Fruit fly (Drosophila melanogaster) whole organism, pupa: ENCODE data around the gene kek5.

Experiments
- CG10348 ChIP-seq: fragments of 200-800 bp; sonication (Bioruptor generic); IDR thresholded peaks from 2 replicates; pipeline ENCODE4 v1.3.6; 2022; ENCODE audit warnings: missing biosample characterization, missing genetic modification characterization
- CG12605 ChIP-seq: fragments of 200-800 bp; sonication (Bioruptor generic); IDR thresholded peaks from 2 replicates; pipeline ENCODE4 v1.3.6; 2022; ENCODE audit warnings: missing biosample characterization, missing genetic modification characterization
- CG13204 ChIP-seq: fragments of 200-800 bp; sonication (Bioruptor generic); optimal IDR thresholded peaks from 2 replicates; lab custom pipeline; 2018; ENCODE audit warnings: missing biosample characterization, mild to moderate bottlenecking, missing genetic modification characterization, moderate library complexity
- CG14655 ChIP-seq: fragments of 200-800 bp; sonication (Bioruptor generic); optimal IDR thresholded peaks from 3 replicates; lab custom pipeline; 2017; ENCODE audit warnings: mild to moderate bottlenecking, missing biosample characterization, missing genetic modification reagents, missing genetic modification characterization
- CG15710 ChIP-seq: fragments of 200-800 bp; sonication (Bioruptor generic); optimal IDR thresholded peaks from 2 replicates; lab custom pipeline; 2018; ENCODE audit warnings: missing biosample characterization, mild to moderate bottlenecking, missing genetic modification characterization, moderate library complexity
- CG17806 ChIP-seq: fragments of 200-800 bp; sonication (Bioruptor generic); optimal IDR thresholded peaks from 2 replicates; lab custom pipeline; 2018; ENCODE audit warnings: missing biosample characterization, mild to moderate bottlenecking, missing genetic modification characterization, moderate library complexity
- CG32121 ChIP-seq: fragments of 200-800 bp; sonication (Bioruptor generic); IDR thresholded peaks from 2 replicates; pipeline ENCODE4 v1.3.6; 2022; ENCODE audit warnings: missing biosample characterization, missing genetic modification characterization
- CG34367 ChIP-seq: fragments of 200-800 bp; sonication (Bioruptor generic); optimal IDR thresholded peaks from 2 replicates; lab custom pipeline; 2018; ENCODE audit warnings: missing biosample characterization, mild to moderate bottlenecking, missing genetic modification characterization
- CG4496 ChIP-seq: fragments of 200-800 bp; sonication (Bioruptor generic); IDR thresholded peaks from 3 replicates; pipeline ENCODE4 v1.3.6; 2022; ENCODE audit warnings: missing biosample characterization, missing genetic modification characterization
- CG8159 ChIP-seq: fragments of 200-800 bp; sonication (Bioruptor generic); optimal IDR thresholded peaks from 3 replicates; lab custom pipeline; 2018; ENCODE audit warnings: missing biosample characterization, mild to moderate bottlenecking, missing genetic modification characterization, moderate library complexity
- CG8301 ChIP-seq: fragments of 200-800 bp; sonication (Bioruptor generic); optimal IDR thresholded peaks from 2 replicates; lab custom pipeline; 2018; ENCODE audit warnings: missing biosample characterization, mild to moderate bottlenecking, missing genetic modification characterization
- CG9948 ChIP-seq: fragments of 200-800 bp; sonication (Bioruptor generic); optimal IDR thresholded peaks from 2 replicates; lab custom pipeline; 2018; ENCODE audit warnings: missing biosample characterization, mild to moderate bottlenecking, missing genetic modification characterization, moderate library complexity
- D1 ChIP-seq: fragments of 200-800 bp; sonication (Bioruptor generic); optimal IDR thresholded peaks from 2 replicates; lab custom pipeline; 2018; ENCODE audit warnings: missing biosample characterization, mild to moderate bottlenecking, missing genetic modification characterization, moderate library complexity
- EcR ChIP-seq: fragments of 200-800 bp; sonication (Bioruptor generic); optimal IDR thresholded peaks from 3 replicates; lab custom pipeline; 2019; ENCODE audit warnings: missing biosample characterization, missing genetic modification characterization, mild to moderate bottlenecking, moderate library complexity, missing genetic modification reagents
- Ets98B ChIP-seq: fragments of 200-800 bp; sonication (Bioruptor generic); IDR thresholded peaks from 2 replicates; pipeline ENCODE4 v1.3.6; 2022; ENCODE audit warnings: missing biosample characterization, missing genetic modification characterization
- Pif1A ChIP-seq: fragments of 200-800 bp; sonication (Bioruptor generic); optimal IDR thresholded peaks from 3 replicates; lab custom pipeline; 2016; ENCODE audit warnings: missing biosample characterization, missing genetic modification characterization
- Pif1B ChIP-seq: fragments of 200-800 bp; sonication (Bioruptor generic); optimal IDR thresholded peaks from 3 replicates; lab custom pipeline; 2016; ENCODE audit warnings: missing biosample characterization, missing genetic modification characterization
- Snoo ChIP-seq: fragments of 200-800 bp; sonication (Bioruptor generic); optimal IDR thresholded peaks from 3 replicates; lab custom pipeline; 2017; ENCODE audit warnings: missing biosample characterization, mild to moderate bottlenecking, missing genetic modification characterization, inconsistent platforms
- fd96Ca ChIP-seq: fragments of 200-800 bp; sonication (Bioruptor generic); IDR thresholded peaks from 3 replicates; pipeline ENCODE4 v1.3.6; 2022; ENCODE audit warnings: missing biosample characterization, missing genetic modification characterization
- gl ChIP-seq: fragments of 200-800 bp; sonication (Bioruptor generic); optimal IDR thresholded peaks from 2 replicates; lab custom pipeline; 2018; ENCODE audit warnings: missing biosample characterization, mild to moderate bottlenecking, missing genetic modification characterization
- rn ChIP-seq: fragments of 200-800 bp; sonication (Bioruptor generic); IDR thresholded peaks from 2 replicates; pipeline ENCODE4 v1.3.6; 2022; ENCODE audit warnings: missing biosample characterization, missing genetic modification characterization

The kek5 gene

DNA sequence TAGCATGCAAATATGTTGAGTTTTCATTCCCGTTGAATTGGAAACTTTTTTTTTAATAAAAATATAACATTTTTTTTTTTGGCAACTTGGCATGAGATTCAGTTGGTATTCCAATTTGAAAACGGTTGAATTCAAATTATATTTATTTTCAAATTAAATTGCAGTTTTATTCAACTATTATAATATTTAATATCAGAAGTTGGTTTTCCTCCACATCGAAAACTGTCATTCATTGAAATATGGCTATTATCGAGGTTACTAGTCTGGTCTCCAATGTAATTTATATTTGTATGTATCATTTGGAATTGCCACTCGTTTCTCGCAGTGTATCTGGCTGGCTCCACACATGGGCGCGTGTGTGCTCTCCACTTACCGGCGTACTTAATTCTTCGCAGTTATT is 16.9 kb downstream of the kek5 start:
- TF ChIP-seq fd96Ca (GFP tag; lab: Robert Waterston, UW) (no peak), CG8301 (tag; lab: Kevin White, UChicago) (peak; percentile 17), CG15710 (tag; lab: Kevin White, UChicago) (peak; percentile 4), CG13204 (GFP tag; lab: Kevin White, UChicago) (no peak), CG14655 (peak; percentile 62), CG8159 (tag; lab: Kevin White, UChicago) (peak; percentile 38), CG9948 (tag; lab: Kevin White, UChicago) (peak; percentile 5)

DNA sequence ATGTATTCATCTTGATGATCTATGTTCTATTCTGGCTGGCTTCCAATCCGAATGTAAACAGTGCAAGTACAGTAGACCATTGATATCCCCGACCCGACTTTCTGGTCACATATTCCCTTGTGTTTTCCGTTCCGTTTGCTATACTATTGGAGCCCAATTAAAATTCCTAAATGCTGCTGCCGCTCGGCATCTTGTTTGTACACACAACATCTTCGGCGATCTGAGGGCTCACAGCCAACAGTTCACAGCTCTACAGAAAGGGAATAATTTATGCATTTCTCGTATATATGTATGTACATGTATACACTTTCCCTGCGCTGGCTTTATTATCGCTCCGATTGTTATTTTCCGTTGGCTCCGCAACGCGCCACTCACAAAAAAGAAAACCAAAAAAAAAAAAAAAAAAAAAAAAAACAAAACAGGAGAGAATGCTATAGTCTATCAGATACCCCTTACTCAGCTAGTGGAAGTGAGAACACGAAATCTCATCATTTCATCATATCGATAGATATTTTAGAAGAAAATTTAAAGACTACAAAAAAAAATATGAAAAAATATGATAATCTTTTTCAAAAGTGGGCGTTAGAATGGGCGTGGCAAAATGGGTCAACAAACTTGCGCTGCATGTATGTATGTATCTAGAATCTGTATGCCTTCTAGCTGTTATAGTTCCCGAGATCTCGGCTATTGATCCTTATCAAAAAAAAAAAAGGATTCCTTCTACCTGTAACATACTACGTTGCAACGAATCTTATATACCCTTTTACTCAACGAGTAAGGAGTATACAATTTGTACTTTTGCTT is 18.4 kb downstream of the kek5 start:
- TF ChIP-seq Pif1A (GFP tag; lab: Kevin White, UChicago): peak; percentile 75
- TF ChIP-seq CG14655: peak; percentile 72
- peak; percentile 16 for TF ChIP-seq EcR
- peak; percentile 6 for TF ChIP-seq CG8301 (tag; lab: Kevin White, UChicago)
- peak; percentile 64 for TF ChIP-seq Pif1B (GFP tag; lab: Kevin White, UChicago)
- TF ChIP-seq CG34367 (tag; lab: Kevin White, UChicago): no peak
- TF ChIP-seq CG10348 (GFP tag; lab: Robert Waterston, UW): no peak
- TF ChIP-seq CG4496 (GFP tag; lab: Robert Waterston, UW): 0 out of 3 replicates have a peak, but pooled peaks have one; percentile 24
- peak; percentile 50 for TF ChIP-seq CG9948 (tag; lab: Kevin White, UChicago)
- peak; percentile 56 for TF ChIP-seq CG15710 (tag; lab: Kevin White, UChicago)
- TF ChIP-seq Snoo (tag; lab: Kevin White, UChicago): peak; percentile 51
- TF ChIP-seq CG8159 (tag; lab: Kevin White, UChicago): peak; percentile 62
- TF ChIP-seq rn: no peak
- TF ChIP-seq CG17806 (tag; lab: Kevin White, UChicago): peak; percentile 3

DNA sequence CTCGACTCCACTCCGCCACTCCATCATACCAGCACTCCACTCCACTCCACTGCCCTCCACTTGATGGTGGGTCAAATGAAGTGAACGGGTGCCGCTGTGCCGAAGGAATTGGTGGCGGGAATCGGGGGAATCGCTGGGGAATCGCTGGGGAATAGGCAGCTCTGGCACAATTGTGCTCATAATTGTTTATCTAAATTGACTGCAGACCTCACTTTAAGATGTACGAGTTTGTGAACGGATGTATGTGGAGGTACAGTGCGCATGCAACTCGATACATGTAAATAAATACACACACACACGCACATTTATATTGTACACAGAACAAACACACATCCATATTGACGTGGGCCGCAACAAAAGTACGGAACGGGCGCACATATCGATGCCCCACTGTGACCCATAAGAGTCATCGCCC is 19.0 kb downstream of the kek5 start:
- peak; percentile 0 for TF ChIP-seq CG15710 (tag; lab: Kevin White, UChicago)
- no peak; the same call in 2 of the 3 replicates for TF ChIP-seq CG4496 (GFP tag; lab: Robert Waterston, UW)
- TF ChIP-seq CG8301 (tag; lab: Kevin White, UChicago): peak; percentile 14
- TF ChIP-seq CG17806 (tag; lab: Kevin White, UChicago): peak; percentile 5
- TF ChIP-seq CG8159 (tag; lab: Kevin White, UChicago): no peak
- no peak for TF ChIP-seq gl (tag; lab: Kevin White, UChicago)
- TF ChIP-seq fd96Ca (GFP tag; lab: Robert Waterston, UW): peak; percentile 30; the same call in 1 of the 3 replicates
- peak; percentile 42 for TF ChIP-seq CG13204 (GFP tag; lab: Kevin White, UChicago)
- peak; percentile 93 for TF ChIP-seq EcR
- no peak for TF ChIP-seq D1
- peak; percentile 31; the same call in 1 of the 2 replicates for TF ChIP-seq rn
- no peak for TF ChIP-seq Pif1A (GFP tag; lab: Kevin White, UChicago)
- no peak; the same call in none of the 2 replicates for TF ChIP-seq Ets98B (GFP tag; lab: Robert Waterston, UW)
- no peak for TF ChIP-seq CG14655

DNA sequence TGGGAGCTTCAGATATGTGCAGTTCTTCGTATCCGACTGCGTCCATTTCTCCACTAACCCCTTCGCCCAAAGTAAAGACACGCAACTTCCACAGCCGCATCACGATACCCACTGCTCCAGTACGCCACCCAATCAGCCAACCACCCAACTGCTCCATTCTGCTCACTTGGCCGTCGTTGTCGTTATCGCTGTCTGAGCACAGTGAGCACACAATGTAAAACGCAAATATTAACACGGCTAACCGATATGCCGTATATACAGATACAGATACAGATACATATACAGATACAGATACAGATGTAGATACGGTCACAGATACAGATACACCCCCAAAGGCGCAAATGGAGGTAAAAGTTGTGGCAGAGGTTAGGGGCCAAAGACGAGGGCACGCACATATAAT is 22.5 kb downstream of the kek5 start:
- TF ChIP-seq CG32121 (GFP tag; lab: Robert Waterston, UW) (no peak), CG4496 (GFP tag; lab: Robert Waterston, UW) (0 out of 3 replicates have a peak, but pooled peaks have one; percentile 14), CG12605 (no peak), D1 (no peak), CG34367 (tag; lab: Kevin White, UChicago) (no peak), Snoo (tag; lab: Kevin White, UChicago) (no peak), Pif1B (GFP tag; lab: Kevin White, UChicago) (peak; percentile 3), fd96Ca (GFP tag; lab: Robert Waterston, UW) (no peak), CG9948 (tag; lab: Kevin White, UChicago) (no peak), rn (no peak), CG17806 (tag; lab: Kevin White, UChicago) (no peak), Pif1A (GFP tag; lab: Kevin White, UChicago) (peak; percentile 14), EcR (peak; percentile 35), CG13204 (GFP tag; lab: Kevin White, UChicago) (no peak), CG14655 (no peak), CG10348 (GFP tag; lab: Robert Waterston, UW) (no peak)

DNA sequence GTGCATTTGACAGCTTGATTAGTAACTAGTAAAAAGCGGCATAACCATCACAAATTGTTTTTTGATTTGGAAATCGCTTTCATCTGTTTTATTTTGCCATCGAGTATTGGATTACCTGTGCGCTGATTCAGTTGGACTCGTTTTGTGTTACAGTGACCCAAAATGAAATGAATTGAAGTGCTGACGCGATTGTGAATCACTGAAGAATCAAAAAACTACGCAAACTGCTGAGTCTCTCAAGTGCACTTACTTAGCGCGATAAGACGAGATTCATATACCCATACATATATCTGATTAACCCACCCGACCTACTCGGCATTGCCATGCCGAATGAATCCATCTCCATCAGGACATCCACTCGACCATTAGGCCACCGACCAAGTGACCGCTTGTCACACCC is 37.7 kb downstream of the kek5 start:
- TF ChIP-seq CG12605: no peak
- TF ChIP-seq CG17806 (tag; lab: Kevin White, UChicago): no peak
- no peak for TF ChIP-seq CG15710 (tag; lab: Kevin White, UChicago)
- no peak for TF ChIP-seq CG34367 (tag; lab: Kevin White, UChicago)
- TF ChIP-seq EcR: no peak
- no peak for TF ChIP-seq CG9948 (tag; lab: Kevin White, UChicago)
- TF ChIP-seq Pif1B (GFP tag; lab: Kevin White, UChicago): no peak
- TF ChIP-seq gl (tag; lab: Kevin White, UChicago): no peak
- TF ChIP-seq Pif1A (GFP tag; lab: Kevin White, UChicago): no peak
- TF ChIP-seq Snoo (tag; lab: Kevin White, UChicago): no peak

DNA sequence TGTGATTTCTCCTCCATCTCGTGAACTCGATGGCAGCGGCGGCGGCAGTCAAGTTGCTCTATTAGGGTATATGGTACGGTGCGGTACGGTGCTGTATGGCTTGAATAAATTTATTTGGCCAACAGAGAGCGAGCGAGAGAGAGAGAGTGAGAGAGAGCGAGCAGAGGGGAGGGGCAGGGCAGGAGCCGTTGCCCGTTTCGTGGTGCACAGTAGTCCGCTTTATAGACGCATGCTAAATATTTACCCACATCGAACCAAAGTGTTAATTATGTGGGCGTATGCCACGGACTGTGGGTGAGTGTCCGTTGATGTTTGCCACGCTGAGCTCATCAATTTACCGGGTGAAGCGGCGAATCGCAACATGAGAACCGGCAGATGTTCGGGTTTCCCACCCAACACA is 43.7 kb downstream of the kek5 start:
- TF ChIP-seq gl (tag; lab: Kevin White, UChicago) (no peak), D1 (no peak), CG15710 (tag; lab: Kevin White, UChicago) (no peak), Pif1B (GFP tag; lab: Kevin White, UChicago) (no peak), CG8159 (tag; lab: Kevin White, UChicago) (no peak), CG14655 (no peak), CG32121 (GFP tag; lab: Robert Waterston, UW) (no peak), CG12605 (no peak), CG9948 (tag; lab: Kevin White, UChicago) (no peak), CG10348 (GFP tag; lab: Robert Waterston, UW) (no peak), CG8301 (tag; lab: Kevin White, UChicago) (no peak), EcR (no peak), CG13204 (GFP tag; lab: Kevin White, UChicago) (no peak), Ets98B (GFP tag; lab: Robert Waterston, UW) (no peak), CG4496 (GFP tag; lab: Robert Waterston, UW) (no peak)
